Worm (Caenorhabditis elegans) whole organism, midembryonic: Measurements from ENCODE around the gene F54C9.3.

Source experiments
- T22C8.4 ChIP-seq: fragments of 200-800 bp; sonication (Bioruptor generic); IDR thresholded peaks from 2 replicates; pipeline ENCODE4 v1.3.6; 2022; ENCODE audit warnings: missing genetic modification characterization, missing compliant biosample characterization
- cog-1 ChIP-seq: sonication (generic microtip); optimal IDR thresholded peaks from 2 replicates; lab custom pipeline; 2016; ENCODE audit warnings: missing genetic modification characterization, missing compliant biosample characterization
- flt-1 ChIP-seq: fragments of 200-800 bp; sonication (Bioruptor generic); IDR thresholded peaks from 2 replicates; pipeline ENCODE4 v1.3.6; 2022; ENCODE audit warnings: missing genetic modification characterization, missing compliant biosample characterization
- med-1 ChIP-seq: sonication (generic microtip); optimal IDR thresholded peaks from 2 replicates; lab custom pipeline; 2017; ENCODE audit warnings: missing genetic modification characterization, mild to moderate bottlenecking, missing compliant biosample characterization, antibody characterized with exemption, missing genetic modification reagents; ENCODE audit not compliant: insufficient read depth
- ref-1 ChIP-seq: fragments of 200-800 bp; sonication (Bioruptor generic); conservative IDR thresholded peaks from 2 replicates; pipeline ENCODE4 v1.3.6; 2022; ENCODE audit warnings: missing genetic modification reagents, missing genetic modification characterization, missing compliant biosample characterization
- ztf-23 ChIP-seq: fragments of 200-800 bp; sonication (Bioruptor generic); IDR thresholded peaks from 2 replicates; pipeline ENCODE4 v1.3.6; 2022; ENCODE audit warnings: missing genetic modification reagents, missing genetic modification characterization, missing compliant biosample characterization

- TF ChIP-seq ztf-23 (GFP tag; lab: Robert Waterston, UW) (no peak), flt-1 (GFP tag; lab: Robert Waterston, UW) (no peak), ref-1 (no peak), T22C8.4 (no peak), med-1 (GFP tag; lab: Kevin White, UChicago) (no peak), cog-1 (no peak)
Measured at ce11 chrII:8566806-8567266, at the start of gene F54C9.3.
